Worm (Caenorhabditis elegans): ENCODE results near the gene cutl-4.
A peak's percentile ranks its signal among the peaks of the same experiment; 100 is the strongest.

Gene cutl-4

ce11 chrV:17777127-17777526 is 37.4 kb upstream of the cutl-4 start, which contains the start of gene ddo-1:
Gene ddo-1 (minus strand): TSS chrV:17777227.
- TF ChIP-seq zfh-2 (GFP tag; conservative IDR thresholded peaks at IDR 0.05) (no peak), ztf-3 (GFP tag; optimal IDR thresholded peaks at IDR 0.05) (no peak), B0019.2 (GFP tag; conservative IDR thresholded peaks at IDR 0.05) (no peak), snpc-3.4 (tag; optimal IDR thresholded peaks at IDR 0.05) (no peak), mel-28 (tag; optimal IDR thresholded peaks at IDR 0.05; ENCODE audit: borderline replicate concordance) (no peak), T07F8.4 (tag; optimal IDR thresholded peaks at IDR 0.05) (no peak), zim-3 (tag; optimal IDR thresholded peaks at IDR 0.05) (no peak), egl-44 (GFP tag; IDR thresholded peaks at IDR 0.05) (no peak), K12H6.12 (tag; optimal IDR thresholded peaks at IDR 0.05) (no peak)

DNA sequence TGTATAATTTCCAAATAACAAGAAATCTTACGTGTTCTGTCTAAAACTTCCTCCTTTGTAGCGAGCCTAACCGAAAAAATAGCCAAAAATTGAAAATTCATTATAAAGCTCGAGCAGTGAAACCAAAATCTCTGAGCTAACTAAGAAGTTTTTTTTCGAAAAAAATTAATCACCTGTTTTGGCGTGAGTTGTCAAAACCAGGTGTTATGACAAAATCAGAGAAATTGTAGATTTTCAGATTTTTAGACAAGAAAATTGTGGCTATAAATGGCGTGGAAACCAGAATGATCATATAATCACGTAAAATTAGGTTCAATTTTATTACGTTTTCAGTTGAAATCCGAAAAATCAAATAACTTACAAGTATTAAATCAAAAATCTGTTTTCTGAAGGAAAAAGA is 33.4 kb upstream of the cutl-4 start, which contains the start of gene sre-21:
Gene sre-21, minus strand, starts transcription at position 101 of the 400 bp plus-strand sequence.
- no peak for TF ChIP-seq lir-1 (GFP tag; conservative IDR thresholded peaks at IDR 0.05)
- TF ChIP-seq zfh-2 (GFP tag; conservative IDR thresholded peaks at IDR 0.05), result no peak
- no peak for TF ChIP-seq let-526 (GFP tag; IDR thresholded peaks at IDR 0.05)
- TF ChIP-seq Y53F4B.3 (GFP tag; IDR thresholded peaks at IDR 0.05), result no peak
- TF ChIP-seq ztf-28 (GFP tag; IDR thresholded peaks at IDR 0.05), result no peak
- no peak for TF ChIP-seq snpc-1.3 (tag; optimal IDR thresholded peaks at IDR 0.05; ENCODE audit: insufficient read depth)
- TF ChIP-seq K11D2.4 (GFP tag; IDR thresholded peaks at IDR 0.05), result no peak
- no peak for TF ChIP-seq gei-17 (GFP tag; optimal IDR thresholded peaks at IDR 0.05)
- no peak for TF ChIP-seq F33H1.4 (GFP tag; IDR thresholded peaks at IDR 0.05)

- TF ChIP-seq B0261.1 (tag; optimal IDR thresholded peaks at IDR 0.05) (peak; percentile 29), unc-130 (GFP tag; optimal IDR thresholded peaks at IDR 0.05) (no peak), rpc-1 (optimal IDR thresholded peaks at IDR 0.05) (no peak), rpc-1 (tag; optimal IDR thresholded peaks at IDR 0.05) (peak; percentile 61), tbp1 (GFP tag; optimal IDR thresholded peaks at IDR 0.05) (peak; percentile 74), lin-26 (GFP tag; IDR thresholded peaks at IDR 0.05) (0 out of 2 replicates have a peak, but pooled peaks have one; percentile 32), nhr-80 (tag; optimal IDR thresholded peaks at IDR 0.05) (no peak)
Measured at ce11 chrV:17767768-17768167, 28.1 kb upstream of the cutl-4 start.

ce11 chrV:17767249-17767648 is 27.5 kb upstream of the cutl-4 start, which contains the start of gene srh-284:
Gene srh-284 (plus strand): TSS chrV:17767549.
- TF ChIP-seq him-1 (tag; optimal IDR thresholded peaks at IDR 0.05) (no peak), nhr-120 (GFP tag; IDR thresholded peaks at IDR 0.05) (no peak), egl-18 (GFP tag; IDR thresholded peaks at IDR 0.05) (no peak), hmg-20 (GFP tag; IDR thresholded peaks at IDR 0.05) (no peak), pbrm-1 (GFP tag; IDR thresholded peaks at IDR 0.05) (no peak), C06A6.2 (GFP tag; conservative IDR thresholded peaks at IDR 0.05) (no peak), F37B4.10 (GFP tag; IDR thresholded peaks at IDR 0.05) (no peak)

DNA sequence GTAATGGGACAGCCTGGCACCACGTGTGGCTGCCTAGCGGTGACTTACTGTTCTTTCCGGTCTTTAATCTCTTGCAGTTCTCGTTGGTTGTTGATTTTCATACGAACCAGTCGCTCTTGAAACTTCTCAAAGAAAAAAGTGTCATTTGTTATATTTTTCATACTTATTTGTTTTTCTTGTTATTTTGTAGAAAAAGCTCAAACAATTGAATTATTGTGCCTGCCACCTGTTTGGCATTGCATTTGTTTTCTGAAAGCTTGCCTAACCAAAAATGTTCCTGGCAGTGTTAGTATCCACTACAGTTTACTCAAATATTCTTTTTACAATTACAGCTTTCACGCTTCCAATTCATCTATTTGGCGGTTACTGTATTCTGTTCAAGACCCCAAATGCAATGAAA is 25.4 kb upstream of the cutl-4 start, which contains the start of the genes C47A10.16 and srh-283:
Gene C47A10.16, minus strand, starts transcription at position 101 of the 400 bp plus-strand sequence.
Gene srh-283, plus strand, starts transcription at position 272 of the 400 bp plus-strand sequence.
- no peak for TF ChIP-seq sea-2 (GFP tag; IDR thresholded peaks at IDR 0.05)

All from whole organism, young adult.